Worm (Caenorhabditis elegans): Measurements from ENCODE around the gene hars-1.

hars-1 gene

DNA sequence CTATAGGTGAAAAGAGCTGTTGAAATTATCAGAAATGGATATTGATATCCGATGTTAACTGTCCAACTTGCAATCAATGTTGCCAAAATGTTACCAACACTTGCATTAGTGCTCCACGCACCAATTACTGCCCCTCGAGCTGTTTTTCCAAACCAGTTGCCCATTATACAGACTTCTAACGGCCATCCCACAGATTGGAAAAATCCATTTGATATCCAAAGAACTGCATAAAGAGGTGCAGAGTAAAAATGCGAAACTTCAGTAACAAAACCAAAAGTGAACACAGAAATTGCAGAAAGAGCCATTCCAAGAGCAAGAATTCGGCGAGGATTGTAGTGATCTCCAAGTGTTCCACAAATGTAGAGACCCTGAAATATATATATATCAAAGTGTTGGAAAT lies 4.7 kb upstream of the hars-1 start:
- TF ChIP-seq hlh-26 (GFP tag; conservative IDR thresholded peaks at IDR 0.05) (no peak), tbx-9 (tag; optimal IDR thresholded peaks at IDR 0.05; ENCODE audit: borderline replicate concordance) (no peak), lin-40 (tag; optimal IDR thresholded peaks at IDR 0.05) (no peak), F39B2.1 (GFP tag; IDR thresholded peaks at IDR 0.05) (no peak), ztf-26 (tag; optimal IDR thresholded peaks at IDR 0.05) (no peak), ceh-100 (GFP tag; IDR thresholded peaks at IDR 0.05) (no peak), sea-2 (GFP tag; IDR thresholded peaks at IDR 0.05) (no peak), chd-7 (tag; optimal IDR thresholded peaks at IDR 0.05) (no peak), D2030.7 (GFP tag; IDR thresholded peaks at IDR 0.05) (no peak), attf-3 (GFP tag; conservative IDR thresholded peaks at IDR 0.05) (no peak), attf-6 (GFP tag; IDR thresholded peaks at IDR 0.05) (no peak), Y67H2A.10 (GFP tag; conservative IDR thresholded peaks at IDR 0.05) (no peak)

DNA sequence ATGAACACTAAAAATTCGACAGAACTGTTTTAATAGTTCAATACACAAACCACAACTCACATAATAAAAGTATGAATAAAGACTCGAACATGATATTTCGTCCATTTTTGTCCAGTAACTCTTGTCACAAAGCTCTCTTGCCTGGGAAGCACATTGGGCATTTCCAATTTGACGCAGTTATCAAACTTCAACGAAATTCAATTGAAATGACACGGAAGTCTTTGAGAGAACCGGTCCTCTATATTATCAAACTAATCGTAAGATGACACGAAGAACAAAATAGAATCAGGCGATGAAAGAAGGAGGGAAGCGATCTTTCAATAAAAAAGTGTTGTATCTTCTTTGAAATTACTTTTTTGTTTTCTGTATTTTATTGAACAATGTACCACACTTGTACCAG lies 3.7 kb upstream of the hars-1 start, which contains the start of gene T11G6.3:
Gene T11G6.3, minus strand, starts transcription at position 189 of the 400 bp plus-strand sequence.
- TF ChIP-seq K12H6.12 (tag; optimal IDR thresholded peaks at IDR 0.05) (no peak), Y95B8A.8 (GFP tag; IDR thresholded peaks at IDR 0.05) (no peak), F22D6.2 (tag; optimal IDR thresholded peaks at IDR 0.05) (no peak), hlh-26 (GFP tag; conservative IDR thresholded peaks at IDR 0.05) (no peak), fkh-3 (tag; optimal IDR thresholded peaks at IDR 0.05) (no peak), F33H1.4 (GFP tag; IDR thresholded peaks at IDR 0.05) (no peak), dox-1 (GFP tag; IDR thresholded peaks at IDR 0.05) (no peak), attf-3 (GFP tag; conservative IDR thresholded peaks at IDR 0.05) (no peak), bed-1 (GFP tag; IDR thresholded peaks at IDR 0.05) (no peak), ztf-26 (tag; optimal IDR thresholded peaks at IDR 0.05) (no peak), madf-3 (GFP tag; IDR thresholded peaks at IDR 0.05) (no peak), tbp1 (GFP tag; optimal IDR thresholded peaks at IDR 0.05) (no peak), C17E4.6 (GFP tag; IDR thresholded peaks at IDR 0.05) (no peak), F52B5.7 (tag; optimal IDR thresholded peaks at IDR 0.05) (no peak)

DNA sequence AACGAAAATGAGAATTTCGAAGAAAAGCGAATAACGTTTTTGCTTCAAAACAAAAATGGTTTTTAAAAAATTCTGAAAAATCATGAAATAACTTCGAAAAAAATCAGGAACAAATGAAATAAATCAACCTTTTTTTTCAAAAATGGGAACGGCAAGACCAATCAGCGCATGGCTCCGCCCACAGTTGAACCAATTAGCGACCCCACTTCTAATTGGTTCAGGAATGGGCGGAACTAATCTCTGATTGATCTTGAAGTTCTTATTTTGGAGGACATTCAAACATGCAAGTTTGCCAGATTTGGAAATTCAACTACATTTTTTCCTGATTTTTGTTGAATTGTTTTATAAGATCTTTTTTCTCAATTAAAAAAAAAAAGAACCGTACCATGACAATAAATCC lies 2.8 kb upstream of the hars-1 start:
- TF ChIP-seq F49E8.2 (tag; optimal IDR thresholded peaks at IDR 0.05; ENCODE audit: insufficient read depth) (no peak), hlh-26 (GFP tag; conservative IDR thresholded peaks at IDR 0.05) (no peak), nfyb-1 (GFP tag; IDR thresholded peaks at IDR 0.05) (peak; percentile 54; the same call in 1 of the 2 replicates), B0035.1 (tag; optimal IDR thresholded peaks at IDR 0.05) (no peak), Y53F4B.3 (GFP tag; IDR thresholded peaks at IDR 0.05) (no peak), pha-4 (tag; optimal IDR thresholded peaks at IDR 0.05) (no peak), egl-44 (GFP tag; IDR thresholded peaks at IDR 0.05) (no peak), repo-1 (tag; optimal IDR thresholded peaks at IDR 0.05) (no peak), hlh-12 (tag; optimal IDR thresholded peaks at IDR 0.05) (no peak)

DNA sequence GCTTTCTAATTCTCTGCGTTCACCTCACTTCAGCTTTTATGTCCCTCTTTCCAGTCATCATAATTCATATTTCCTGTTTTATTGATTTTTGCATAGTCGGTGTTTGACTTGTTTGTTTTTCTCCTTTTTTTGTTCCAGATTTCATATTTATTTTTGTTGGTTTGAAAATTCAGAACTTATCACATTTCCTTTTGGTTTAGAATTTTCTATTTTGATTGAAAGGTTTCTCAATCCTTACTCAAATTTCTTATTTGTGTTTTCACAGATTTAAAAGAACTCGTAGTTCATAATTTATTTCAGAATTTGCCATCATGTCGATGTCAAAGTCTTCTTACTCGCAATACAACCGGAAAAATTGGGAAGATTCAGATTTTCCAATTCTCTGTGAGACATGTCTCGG lies 2.3 kb downstream of the hars-1 start, which contains the start of gene rbm-22:
Gene rbm-22, plus strand, starts transcription at position 301 of the 400 bp plus-strand sequence.
- TF ChIP-seq him-1 (tag; optimal IDR thresholded peaks at IDR 0.05): no peak
- TF ChIP-seq lin-26 (GFP tag; IDR thresholded peaks at IDR 0.05): no peak
- TF ChIP-seq egl-44 (GFP tag; IDR thresholded peaks at IDR 0.05): no peak
- TF ChIP-seq ztf-26 (tag; optimal IDR thresholded peaks at IDR 0.05): no peak
- TF ChIP-seq F57C9.4 (tag; optimal IDR thresholded peaks at IDR 0.05): no peak
- TF ChIP-seq T07F8.4 (tag; optimal IDR thresholded peaks at IDR 0.05): no peak
- TF ChIP-seq lsl-1 (GFP tag; optimal IDR thresholded peaks at IDR 0.05): no peak
- TF ChIP-seq somi-1 (GFP tag; optimal IDR thresholded peaks at IDR 0.05): no peak
- no peak for TF ChIP-seq let-526 (GFP tag; IDR thresholded peaks at IDR 0.05)
- TF ChIP-seq zfh-2 (GFP tag; conservative IDR thresholded peaks at IDR 0.05): no peak
- TF ChIP-seq ztf-25 (GFP tag; IDR thresholded peaks at IDR 0.05): no peak
- no peak for TF ChIP-seq dpff-1 (tag; optimal IDR thresholded peaks at IDR 0.05)
- TF ChIP-seq F49E8.2 (tag; optimal IDR thresholded peaks at IDR 0.05; ENCODE audit: insufficient read depth): no peak
- no peak for TF ChIP-seq F37B4.10 (GFP tag; IDR thresholded peaks at IDR 0.05)
- no peak for TF ChIP-seq hmg-20 (GFP tag; IDR thresholded peaks at IDR 0.05)

Measured in whole organism, young adult.